Worm (Caenorhabditis elegans) whole organism, L4 larva: ENCODE measurements around the gene clec-85.

ENCODE experiments used
- F26F4.8 ChIP-seq: fragments of 200-800 bp; sonication (Bioruptor generic); conservative IDR thresholded peaks from 2 replicates; pipeline ENCODE4 v1.3.6; 2022; ENCODE audit warnings: missing genetic modification characterization, missing compliant biosample characterization
- R02D3.7 ChIP-seq: fragments of 150-350 bp; sonication (generic microtip); optimal IDR thresholded peaks from 3 replicates; lab custom pipeline; 2014; ENCODE audit warnings: missing biosample characterization, missing genetic modification characterization
- T20F7.1 ChIP-seq: fragments of 200-800 bp; sonication (Bioruptor generic); optimal IDR thresholded peaks from 2 replicates; lab custom pipeline; 2018; ENCODE audit warnings: mild to moderate bottlenecking, missing genetic modification characterization, missing compliant biosample characterization
- T26A8.4 ChIP-seq: fragments of 200-800 bp; sonication (Bioruptor generic); IDR thresholded peaks from 2 replicates; pipeline ENCODE4 v1.3.6; 2022; ENCODE audit warnings: missing genetic modification characterization, missing compliant biosample characterization
- Y75B8A.6 ChIP-seq: fragments of 200-800 bp; sonication (Bioruptor generic); IDR thresholded peaks from 2 replicates; pipeline ENCODE4 v1.3.6; 2022; ENCODE audit warnings: missing genetic modification reagents, missing genetic modification characterization, missing compliant biosample characterization
- ZK337.2 ChIP-seq: fragments of 200-800 bp; sonication (Bioruptor generic); IDR thresholded peaks from 2 replicates; pipeline ENCODE4 v1.3.6; 2022; ENCODE audit warnings: missing genetic modification reagents, missing genetic modification characterization, missing compliant biosample characterization
- arid-1 ChIP-seq: fragments of 200-800 bp; sonication (Bioruptor generic); conservative IDR thresholded peaks from 2 replicates; pipeline ENCODE4 v1.3.6; 2022; ENCODE audit warnings: missing genetic modification reagents, missing genetic modification characterization, missing compliant biosample characterization
- ceh-32 ChIP-seq: sonication (generic microtip); optimal IDR thresholded peaks from 2 replicates; lab custom pipeline; 2016; ENCODE audit warnings: mild to moderate bottlenecking, missing genetic modification characterization, missing compliant biosample characterization; ENCODE audit not compliant: poor library complexity
- ceh-44 ChIP-seq: fragments of 200-800 bp; sonication (Bioruptor generic); IDR thresholded peaks from 2 replicates; pipeline ENCODE4 v1.3.6; 2022; ENCODE audit warnings: missing genetic modification reagents, missing genetic modification characterization, missing compliant biosample characterization
- cey-2 ChIP-seq: sonication (generic microtip); optimal IDR thresholded peaks from 3 replicates; lab custom pipeline; 2017; ENCODE audit warnings: missing genetic modification characterization, mild to moderate bottlenecking, missing compliant biosample characterization, antibody characterized with exemption, borderline replicate concordance; ENCODE audit not compliant: insufficient read depth
- daf-12 ChIP-seq: fragments of 150-350 bp; optimal IDR thresholded peaks from 2 replicates; lab custom pipeline; 2014; ENCODE audit warnings: missing biosample characterization, missing genetic modification reagents, missing genetic modification characterization
- daf-16 ChIP-seq, 3 experiments: sonication (generic microtip); optimal IDR thresholded peaks; 2 replicates each; lab custom pipeline; 2016 to 2017; ENCODE audit warnings: missing genetic modification characterization in 3 of 3, missing genetic modification reagents in 3 of 3, mild to moderate bottlenecking in 2 of 3, missing compliant biosample characterization in 2 of 3, missing biosample characterization in 1 of 3, moderate library complexity in 1 of 3
- daf-8 ChIP-seq: fragments of 200-800 bp; sonication (Bioruptor generic); IDR thresholded peaks from 2 replicates; pipeline ENCODE4 v1.3.6; 2022; ENCODE audit warnings: missing genetic modification characterization, missing compliant biosample characterization
- dmd-6 ChIP-seq: fragments of 200-800 bp; sonication (Bioruptor generic); IDR thresholded peaks from 2 replicates; pipeline ENCODE4 v1.3.6; 2022; ENCODE audit warnings: missing genetic modification reagents, missing genetic modification characterization, missing compliant biosample characterization
- dmd-8 ChIP-seq: fragments of 200-800 bp; sonication (Bioruptor generic); IDR thresholded peaks from 2 replicates; pipeline ENCODE4 v1.3.6; 2022; ENCODE audit warnings: missing genetic modification characterization, missing compliant biosample characterization
- dmd-9 ChIP-seq: fragments of 200-800 bp; sonication (Bioruptor generic); IDR thresholded peaks from 2 replicates; pipeline ENCODE4 v1.3.6; 2022; ENCODE audit warnings: missing genetic modification reagents, missing genetic modification characterization, missing compliant biosample characterization
- duxl-1 ChIP-seq: sonication (generic microtip); optimal IDR thresholded peaks from 2 replicates; lab custom pipeline; 2016; ENCODE audit warnings: mild to moderate bottlenecking, missing genetic modification characterization, moderate library complexity, missing compliant biosample characterization; ENCODE audit not compliant: poor library complexity
- egl-43 ChIP-seq: fragments of 200-800 bp; sonication (Bioruptor generic); IDR thresholded peaks from 2 replicates; pipeline ENCODE4 v1.3.6; 2022; ENCODE audit warnings: missing genetic modification reagents, missing genetic modification characterization, missing compliant biosample characterization
- hlh-11 ChIP-seq: fragments of 200-800 bp; sonication (Bioruptor generic); optimal IDR thresholded peaks from 2 replicates; lab custom pipeline; 2018; ENCODE audit warnings: mild to moderate bottlenecking, missing genetic modification characterization, missing compliant biosample characterization
- hlh-30 ChIP-seq: sonication (generic microtip); optimal IDR thresholded peaks from 2 replicates; lab custom pipeline; 2017; ENCODE audit warnings: antibody characterized with exemption, mild to moderate bottlenecking, missing genetic modification characterization, missing compliant biosample characterization; ENCODE audit not compliant: insufficient read depth
- hmg-1.1 ChIP-seq: fragments of 200-800 bp; sonication (Bioruptor generic); IDR thresholded peaks from 2 replicates; pipeline ENCODE4 v1.3.6; 2022; ENCODE audit warnings: missing genetic modification reagents, missing genetic modification characterization, missing compliant biosample characterization
- lin-1 ChIP-seq: fragments of 200-800 bp; sonication (Bioruptor generic); IDR thresholded peaks from 2 replicates; pipeline ENCODE4 v1.3.6; 2022; ENCODE audit warnings: missing genetic modification reagents, missing genetic modification characterization, missing compliant biosample characterization
- lin-13 ChIP-seq: fragments of 150-350 bp; optimal IDR thresholded peaks from 2 replicates; lab custom pipeline; 2014; ENCODE audit warnings: missing biosample characterization, missing genetic modification reagents, missing genetic modification characterization
- lin-29 ChIP-seq: fragments of 200-800 bp; sonication (Bioruptor generic); IDR thresholded peaks from 2 replicates; pipeline ENCODE4 v1.3.6; 2022; ENCODE audit warnings: missing genetic modification reagents, missing genetic modification characterization, missing compliant biosample characterization
- lsy-2 ChIP-seq, 2 experiments: fragments of 150-350 bp in 1 of 2; sonication (generic microtip) in 1 of 2; optimal IDR thresholded peaks; 2 replicates each; lab custom pipeline; 2014 to 2017; ENCODE audit warnings: missing biosample characterization in 2 of 2, missing genetic modification characterization in 2 of 2
- madf-5 ChIP-seq, 2 experiments: fragments of 200-800 bp; sonication (Bioruptor generic); IDR thresholded peaks; 2 replicates each; pipeline ENCODE4 v1.3.6; 2022; ENCODE audit warnings: missing compliant biosample characterization in 2 of 2, missing genetic modification characterization in 2 of 2
- mdt-29 ChIP-seq: fragments of 200-800 bp; sonication (Bioruptor generic); IDR thresholded peaks from 2 replicates; pipeline ENCODE4 v1.3.6; 2022; ENCODE audit warnings: missing genetic modification reagents, missing genetic modification characterization, missing compliant biosample characterization
- mep-1 ChIP-seq: fragments of 150-350 bp; sonication (generic microtip); optimal IDR thresholded peaks from 3 replicates; lab custom pipeline; 2014; ENCODE audit warnings: missing biosample characterization, missing genetic modification characterization
- mxl-3 ChIP-seq: fragments of 200-800 bp; sonication (Bioruptor generic); optimal IDR thresholded peaks from 2 replicates; lab custom pipeline; 2018; ENCODE audit warnings: mild to moderate bottlenecking, missing genetic modification characterization, missing compliant biosample characterization
- nhr-10 ChIP-seq: fragments of 150-350 bp; optimal IDR thresholded peaks from 2 replicates; lab custom pipeline; 2014; ENCODE audit warnings: missing biosample characterization, missing genetic modification characterization
- nhr-11 ChIP-seq: fragments of 150-350 bp; optimal IDR thresholded peaks from 2 replicates; lab custom pipeline; 2014; ENCODE audit warnings: missing biosample characterization, missing genetic modification characterization
- nhr-111 ChIP-seq: fragments of 200-800 bp; sonication (Bioruptor generic); optimal IDR thresholded peaks from 2 replicates; lab custom pipeline; 2018; ENCODE audit warnings: mild to moderate bottlenecking, missing genetic modification characterization, missing compliant biosample characterization
- nhr-6 ChIP-seq: fragments of 150-350 bp; optimal IDR thresholded peaks from 2 replicates; lab custom pipeline; 2014; ENCODE audit warnings: missing biosample characterization, missing genetic modification characterization
- pha-4 ChIP-seq, 2 experiments: fragments of 150-350 bp in 1 of 2; fragments of 200-800 bp in 1 of 2; sonication (Bioruptor generic) in 1 of 2; IDR thresholded peaks in 1 of 2; optimal IDR thresholded peaks in 1 of 2; 2 replicates each; pipeline versions ENCODE4 v1.3.6 to Lab custom; 2014 to 2022; ENCODE audit warnings: missing genetic modification characterization in 2 of 2, missing genetic modification reagents in 2 of 2, missing biosample characterization in 1 of 2, missing compliant biosample characterization in 1 of 2
- php-3 ChIP-seq: fragments of 200-800 bp; sonication (Bioruptor generic); IDR thresholded peaks from 2 replicates; pipeline ENCODE4 v1.3.6; 2022; ENCODE audit warnings: missing genetic modification reagents, missing genetic modification characterization, missing compliant biosample characterization
- pqm-1 ChIP-seq: sonication (generic microtip); optimal IDR thresholded peaks from 2 replicates; lab custom pipeline; 2017; ENCODE audit warnings: missing biosample characterization, missing genetic modification characterization
- snpc-1.2 ChIP-seq: fragments of 200-800 bp; sonication (Bioruptor generic); IDR thresholded peaks from 2 replicates; pipeline ENCODE4 v1.3.6; 2022; ENCODE audit warnings: missing genetic modification reagents, missing genetic modification characterization, missing compliant biosample characterization
- snpc-4 ChIP-seq: fragments of 150-350 bp; optimal IDR thresholded peaks from 2 replicates; lab custom pipeline; 2014; ENCODE audit warnings: missing biosample characterization, missing genetic modification characterization
- tag-97 ChIP-seq: fragments of 200-800 bp; sonication (Bioruptor generic); IDR thresholded peaks from 2 replicates; pipeline ENCODE4 v1.3.6; 2022; ENCODE audit warnings: missing genetic modification characterization, missing compliant biosample characterization
- tra-1 ChIP-seq: fragments of 200-800 bp; sonication (Bioruptor generic); IDR thresholded peaks from 2 replicates; pipeline ENCODE4 v1.3.6; 2022; ENCODE audit warnings: missing genetic modification reagents, missing genetic modification characterization, missing compliant biosample characterization
- unc-62 ChIP-seq, 3 experiments: fragments of 150-350 bp in 1 of 3; sonication (generic microtip); optimal IDR thresholded peaks in 2 of 3; peaks in 1 of 3; 1 replicate in 1 of 3; 2 replicates in 2 of 3; lab custom pipeline; 2014 to 2017; ENCODE audit warnings: missing biosample characterization in 3 of 3, missing genetic modification characterization in 3 of 3, missing genetic modification reagents in 3 of 3, missing genotype in 1 of 3
- vab-7 ChIP-seq: fragments of 200-800 bp; sonication (Bioruptor generic); IDR thresholded peaks from 2 replicates; pipeline ENCODE4 v1.3.6; 2022; ENCODE audit warnings: missing genetic modification reagents, missing genetic modification characterization, missing compliant biosample characterization
- zag-1 ChIP-seq: fragments of 150-350 bp; optimal IDR thresholded peaks from 2 replicates; lab custom pipeline; 2014; ENCODE audit warnings: missing biosample characterization, missing genetic modification characterization
- zip-11 ChIP-seq: fragments of 200-800 bp; sonication (Bioruptor generic); IDR thresholded peaks from 2 replicates; pipeline ENCODE4 v1.3.6; 2022; ENCODE audit warnings: missing genetic modification characterization, missing compliant biosample characterization
- ztf-11 ChIP-seq: fragments of 150-350 bp; optimal IDR thresholded peaks from 2 replicates; lab custom pipeline; 2014; ENCODE audit warnings: missing biosample characterization, missing genetic modification characterization
- ztf-7 ChIP-seq: fragments of 150-350 bp; optimal IDR thresholded peaks from 2 replicates; lab custom pipeline; 2014; ENCODE audit warnings: missing biosample characterization, missing genetic modification characterization

clec-85 gene

ce11 chrIV:2802193-2802592 lies 48.5 kb upstream of the clec-85 start (continued):
- TF ChIP-seq lin-13 (GFP tag; lab: Kevin White, UChicago) (peak; percentile 3), egl-43 (GFP tag; lab: Robert Waterston, UW) (peak; percentile 91), hlh-11 (tag; lab: Kevin White, UChicago) (peak; percentile 5), ZK337.2 (GFP tag; lab: Robert Waterston, UW) (no peak), snpc-4 (tag; lab: Kevin White, UChicago) (no peak), php-3 (GFP tag; lab: Robert Waterston, UW) (0 out of 2 replicates have a peak, but pooled peaks have one; percentile 7), T20F7.1 (GFP tag; lab: Kevin White, UChicago) (no peak), snpc-1.2 (GFP tag; lab: Robert Waterston, UW) (peak; percentile 52; the same call in 1 of the 2 replicates), lin-29 (GFP tag; lab: Robert Waterston, UW) (no peak), dmd-8 (GFP tag; lab: Robert Waterston, UW) (peak; percentile 67; the same call in 1 of the 2 replicates), zag-1 (no peak), ceh-32 (tag; lab: Kevin White, UChicago) (no peak), nhr-111 (no peak), hmg-1.1 (GFP tag; lab: Robert Waterston, UW) (peak; percentile 51; the same call in 1 of the 2 replicates), hlh-30 (tag; lab: Kevin White, UChicago) (peak; percentile 42), nhr-11 (tag; lab: Kevin White, UChicago) (no peak), ceh-44 (GFP tag; lab: Robert Waterston, UW) (peak; percentile 65; the same call in 1 of the 2 replicates), madf-5 (GFP tag; IDR thresholded peaks at IDR 0.05; lab: Robert Waterston, UW) (0 out of 4 replicates have a peak, but pooled peaks of 1 of the 2 experiments have one; percentile 51), cey-2 (tag; lab: Kevin White, UChicago) (no peak), F26F4.8 (GFP tag; lab: Robert Waterston, UW) (no peak; the same call in 1 of the 2 replicates), ztf-11 (tag; lab: Kevin White, UChicago) (no peak), dmd-6 (GFP tag; lab: Robert Waterston, UW) (peak; percentile 28; the same call in 1 of the 2 replicates), arid-1 (GFP tag; lab: Robert Waterston, UW) (peak; percentile 48; the same call in 1 of the 2 replicates), vab-7 (GFP tag; lab: Robert Waterston, UW) (peak; percentile 86), dmd-9 (GFP tag; lab: Robert Waterston, UW) (peak; percentile 61; the same call in 1 of the 2 replicates), R02D3.7 (no peak), mdt-29 (GFP tag; lab: Robert Waterston, UW) (no peak), daf-16 (GFP tag; optimal IDR thresholded peaks at IDR 0.05; lab: Kevin White, UChicago) (peak in 1 of 2 experiments; percentile 69), daf-16 (tag; optimal IDR thresholded peaks at IDR 0.05; lab: Kevin White, UChicago) (peak; percentile 27), daf-8 (GFP tag; lab: Robert Waterston, UW) (no peak), duxl-1 (tag; lab: Kevin White, UChicago) (no peak), nhr-6 (tag; lab: Kevin White, UChicago) (no peak), Y75B8A.6 (GFP tag; lab: Robert Waterston, UW) (0 out of 2 replicates have a peak, but pooled peaks have one; percentile 25), mep-1 (tag; lab: Kevin White, UChicago) (peak; percentile 4), unc-62 (GFP tag; optimal IDR thresholded peaks at IDR 0.05 in 1 of 2; lab: Kevin White, UChicago) (no peak), unc-62 (tag; optimal IDR thresholded peaks at IDR 0.05; lab: Kevin White, UChicago) (no peak), tra-1 (GFP tag; lab: Robert Waterston, UW) (0 out of 2 replicates have a peak, but pooled peaks have one; percentile 33), pqm-1 (no peak), tag-97 (GFP tag; lab: Robert Waterston, UW) (no peak), mxl-3 (GFP tag; lab: Kevin White, UChicago) (no peak), pha-4 (GFP tag; IDR thresholded peaks at IDR 0.05; lab: Robert Waterston, UW) (peak; percentile 74), pha-4 (tag; optimal IDR thresholded peaks at IDR 0.05; lab: Kevin White, UChicago) (no peak), nhr-10 (no peak), ztf-7 (tag; lab: Kevin White, UChicago) (no peak), zip-11 (no peak), daf-12 (tag; lab: Kevin White, UChicago) (no peak), lsy-2 (tag; optimal IDR thresholded peaks at IDR 0.05; lab: Kevin White, UChicago) (peak in 1 of 2 experiments; percentile 2), lin-1 (GFP tag; lab: Robert Waterston, UW) (no peak), T26A8.4 (GFP tag; lab: Robert Waterston, UW) (peak; percentile 41)
